Fruit fly (Drosophila melanogaster) S2 (cell line): Measurements from ENCODE around the gene CG10598.
A peak's percentile ranks its signal among the peaks of the same experiment; 100 is the strongest.

Source experiments
- CG8478 ChIP-seq: fragments of >200 bp; optimal IDR thresholded peaks from 2 replicates; lab custom pipeline; 2018
- CTCF ChIP-seq, 2 experiments: fragments of >200 bp; optimal IDR thresholded peaks; 2 replicates each; lab custom pipeline; 2018

- TF ChIP-seq CG8478 (lab: Kevin White, UChicago) = no peak
- TF ChIP-seq CTCF (optimal IDR thresholded peaks at IDR 0.05; lab: Kevin White, UChicago) = peak in 1 of 2 experiments; percentile 48
Measured at dm6 chrX:17249326-17249725, 22.7 kb upstream of the CG10598 start, which contains the start of gene CG8675.
